Worm (Caenorhabditis elegans): ENCODE measurements around the gene clec-157.

The clec-157 gene

ce11 chrIII:4849739-4850138, 5.5 kb upstream of the clec-157 start, which contains the start of gene nonu-1:
nonu-1 (minus strand) TSS chrIII:4849907.
- TF ChIP-seq blmp-1 (tag; optimal IDR thresholded peaks at IDR 0.05) (no peak), ceh-43 (GFP tag; optimal IDR thresholded peaks at IDR 0.05) (no peak), sptf-1 (tag; optimal IDR thresholded peaks at IDR 0.05) (no peak), ham-2 (GFP tag; optimal IDR thresholded peaks at IDR 0.05) (no peak), ces-1 (GFP tag; optimal IDR thresholded peaks at IDR 0.05) (no peak), unc-39 (tag; optimal IDR thresholded peaks at IDR 0.05) (no peak), ceh-83 (GFP tag; optimal IDR thresholded peaks at IDR 0.05) (no peak), mls-2 (tag; optimal IDR thresholded peaks at IDR 0.05) (no peak), nhr-12 (tag; optimal IDR thresholded peaks at IDR 0.05) (no peak)

- TF ChIP-seq nhr-28 (tag; optimal IDR thresholded peaks at IDR 0.05), result no peak
These were observed 2.1 kb downstream of the clec-157 start, which contains the start of gene clec-156 for ce11 chrIII:4842173-4842572. clec-156 (minus strand) TSS chrIII:4842273.

- TF ChIP-seq nhr-28 (tag; optimal IDR thresholded peaks at IDR 0.05) (no peak), unc-39 (tag; optimal IDR thresholded peaks at IDR 0.05) (no peak), tbx-8 (GFP tag; optimal IDR thresholded peaks at IDR 0.05) (no peak), mab-5 (tag; optimal IDR thresholded peaks at IDR 0.05) (no peak), mep-1 (tag; optimal IDR thresholded peaks at IDR 0.05) (no peak), ztf-11 (tag; optimal IDR thresholded peaks at IDR 0.05) (no peak), hlh-1 (tag; optimal IDR thresholded peaks at IDR 0.05) (no peak), pha-4 (tag; optimal IDR thresholded peaks at IDR 0.05) (no peak), lsy-2 (tag; optimal IDR thresholded peaks at IDR 0.05) (no peak)
These were observed 6.8 kb downstream of the clec-157 start, which contains the start of the genes acbp-7 and F26A1.19 for ce11 chrIII:4837429-4837828. acbp-7 (plus strand) TSS chrIII:4837729. F26A1.19 (plus strand) TSS chrIII:4837731.

- TF ChIP-seq ceh-39 (tag; optimal IDR thresholded peaks at IDR 0.05) (no peak), unc-39 (tag; optimal IDR thresholded peaks at IDR 0.05) (no peak), bed-3 (GFP tag; optimal IDR thresholded peaks at IDR 0.05) (no peak), ceh-83 (GFP tag; optimal IDR thresholded peaks at IDR 0.05) (no peak), mls-2 (tag; optimal IDR thresholded peaks at IDR 0.05) (no peak), flh-1 (GFP tag; optimal IDR thresholded peaks at IDR 0.05) (no peak), tbx-8 (GFP tag; optimal IDR thresholded peaks at IDR 0.05) (no peak), zip-8 (tag; optimal IDR thresholded peaks at IDR 0.05) (no peak), ham-2 (GFP tag; optimal IDR thresholded peaks at IDR 0.05) (no peak), sptf-1 (tag; optimal IDR thresholded peaks at IDR 0.05) (no peak), mab-5 (tag; optimal IDR thresholded peaks at IDR 0.05) (no peak), nhr-2 (tag; optimal IDR thresholded peaks at IDR 0.05) (no peak), unc-120 (tag; optimal IDR thresholded peaks at IDR 0.05; ENCODE audit: poor library complexity, severe bottlenecking) (no peak), nhr-76 (tag; optimal IDR thresholded peaks at IDR 0.05) (no peak)
These were observed 14.0 kb downstream of the clec-157 start, which contains the start of gene nspd-9 for ce11 chrIII:4830207-4830606. nspd-9 (minus strand) TSS chrIII:4830307.

- TF ChIP-seq sem-2 (GFP tag; optimal IDR thresholded peaks at IDR 0.05), result no peak
- no peak for TF ChIP-seq ceh-39 (tag; optimal IDR thresholded peaks at IDR 0.05)
- no peak for TF ChIP-seq lin-13 (tag; optimal IDR thresholded peaks at IDR 0.05)
- no peak for TF ChIP-seq hlh-1 (tag; optimal IDR thresholded peaks at IDR 0.05)
- TF ChIP-seq nhr-28 (tag; optimal IDR thresholded peaks at IDR 0.05), result no peak
- no peak for TF ChIP-seq unc-62 (GFP tag; optimal IDR thresholded peaks at IDR 0.05)
- TF ChIP-seq mab-5 (tag; optimal IDR thresholded peaks at IDR 0.05), result no peak
- TF ChIP-seq ztf-11 (tag; optimal IDR thresholded peaks at IDR 0.05), result no peak
- no peak for TF ChIP-seq M03D4.4 (tag; optimal IDR thresholded peaks at IDR 0.05)
- no peak for TF ChIP-seq ceh-83 (GFP tag; optimal IDR thresholded peaks at IDR 0.05)
- TF ChIP-seq lsy-2 (tag; optimal IDR thresholded peaks at IDR 0.05), result no peak
- TF ChIP-seq cnd-1 (tag; optimal IDR thresholded peaks at IDR 0.05), result no peak
- no peak for TF ChIP-seq bed-3 (GFP tag; optimal IDR thresholded peaks at IDR 0.05)
- no peak for TF ChIP-seq pha-4 (tag; optimal IDR thresholded peaks at IDR 0.05)
- TF ChIP-seq zip-8 (tag; optimal IDR thresholded peaks at IDR 0.05), result no peak
These were observed 14.8 kb downstream of the clec-157 start, which contains the start of gene F26A1.9 for ce11 chrIII:4829440-4829839. F26A1.9 (minus strand) TSS chrIII:4829540.

- TF ChIP-seq M03D4.4 (tag; optimal IDR thresholded peaks at IDR 0.05), result no peak
- no peak for TF ChIP-seq snpc-4 (tag; optimal IDR thresholded peaks at IDR 0.05)
- no peak for TF ChIP-seq ztf-11 (tag; optimal IDR thresholded peaks at IDR 0.05)
- no peak for TF ChIP-seq mab-5 (tag; optimal IDR thresholded peaks at IDR 0.05)
- TF ChIP-seq flh-1 (GFP tag; optimal IDR thresholded peaks at IDR 0.05), result no peak
- no peak for TF ChIP-seq ham-2 (GFP tag; optimal IDR thresholded peaks at IDR 0.05)
- no peak for TF ChIP-seq sem-2 (GFP tag; optimal IDR thresholded peaks at IDR 0.05)
- TF ChIP-seq elt-3 (tag; optimal IDR thresholded peaks at IDR 0.05), result no peak
- no peak for TF ChIP-seq tbx-8 (GFP tag; optimal IDR thresholded peaks at IDR 0.05)
- TF ChIP-seq ceh-83 (GFP tag; optimal IDR thresholded peaks at IDR 0.05), result no peak
- no peak for TF ChIP-seq unc-39 (tag; optimal IDR thresholded peaks at IDR 0.05)
- no peak for TF ChIP-seq unc-120 (tag; optimal IDR thresholded peaks at IDR 0.05; ENCODE audit: poor library complexity, severe bottlenecking)
- no peak for TF ChIP-seq nhr-28 (tag; optimal IDR thresholded peaks at IDR 0.05)
- TF ChIP-seq lin-32 (GFP tag; optimal IDR thresholded peaks at IDR 0.05), result no peak
- no peak for TF ChIP-seq mls-2 (tag; optimal IDR thresholded peaks at IDR 0.05)
- TF ChIP-seq elt-1 (tag; optimal IDR thresholded peaks at IDR 0.05; ENCODE audit: borderline replicate concordance, insufficient read depth), result no peak
- no peak for TF ChIP-seq ceh-43 (GFP tag; optimal IDR thresholded peaks at IDR 0.05)
- TF ChIP-seq sptf-1 (tag; optimal IDR thresholded peaks at IDR 0.05), result no peak
These were observed 17.6 kb downstream of the clec-157 start, which contains the start of gene F26A1.3 for ce11 chrIII:4826606-4827005. F26A1.3 (plus strand) TSS chrIII:4826906.
